Worm (Caenorhabditis elegans) whole organism, L3 larva: ENCODE measurements around the gene C54F6.20.
A peak's percentile ranks its signal among the peaks of the same experiment; 100 is the strongest.
"Not testable (repeated sequence)": the region's sequence is repeated elsewhere in the genome, so short reads cannot be mapped to it uniquely, and the experiment has no call there.

Experiments used
- R02D3.7 ChIP-seq: fragments of 150-350 bp; optimal IDR thresholded peaks from 2 replicates; lab custom pipeline; 2014; ENCODE audit warnings: missing biosample characterization, missing genetic modification characterization
- ZK546.5 ChIP-seq: sonication (generic microtip); optimal IDR thresholded peaks from 2 replicates; lab custom pipeline; 2017; ENCODE audit warnings: missing biosample characterization, missing genetic modification characterization
- aly-2 ChIP-seq: fragments of 150-350 bp; optimal IDR thresholded peaks from 2 replicates; lab custom pipeline; 2014; ENCODE audit warnings: missing biosample characterization, missing genetic modification characterization
- ceh-16 ChIP-seq: sonication (generic microtip); optimal IDR thresholded peaks from 2 replicates; lab custom pipeline; 2017; ENCODE audit warnings: missing biosample characterization, missing genetic modification characterization
- ceh-82 ChIP-seq: fragments of 150-350 bp; optimal IDR thresholded peaks from 2 replicates; lab custom pipeline; 2014; ENCODE audit warnings: missing biosample characterization, missing genetic modification characterization
- ceh-9 ChIP-seq: sonication (generic microtip); optimal IDR thresholded peaks from 2 replicates; lab custom pipeline; 2018; ENCODE audit warnings: missing biosample characterization, missing genetic modification characterization
- egl-27 ChIP-seq: sonication (generic microtip); optimal IDR thresholded peaks from 4 replicates; lab custom pipeline; 2017; ENCODE audit warnings: missing biosample characterization, missing genetic modification reagents, missing genetic modification characterization
- egl-5 ChIP-seq: fragments of 150-350 bp; optimal IDR thresholded peaks from 2 replicates; lab custom pipeline; 2017; ENCODE audit warnings: missing biosample characterization, missing genetic modification reagents, missing genetic modification characterization, inconsistent platforms
- elt-1 ChIP-seq: fragments of 150-350 bp; optimal IDR thresholded peaks from 2 replicates; lab custom pipeline; 2014; ENCODE audit warnings: missing biosample characterization, missing genetic modification characterization
- elt-2 ChIP-seq: sonication (generic microtip); optimal IDR thresholded peaks from 2 replicates; lab custom pipeline; 2016; ENCODE audit warnings: missing genetic modification reagents, mild to moderate bottlenecking, missing genetic modification characterization, missing compliant biosample characterization
- elt-3 ChIP-seq, 3 experiments: fragments of 150-350 bp in 1 of 3; sonication (generic microtip) in 2 of 3; optimal IDR thresholded peaks; 2 replicates in 2 of 3; 4 replicates in 1 of 3; lab custom pipeline; 2014 to 2017; ENCODE audit warnings: missing biosample characterization in 3 of 3, missing genetic modification characterization in 3 of 3
- eor-1 ChIP-seq, 2 experiments: fragments of 150-350 bp; optimal IDR thresholded peaks; 2 replicates each; lab custom pipeline; 2014 to 2018; ENCODE audit warnings: missing biosample characterization in 2 of 2, missing genetic modification characterization in 2 of 2
- fos-1 ChIP-seq: fragments of 150-350 bp; optimal IDR thresholded peaks from 2 replicates; lab custom pipeline; 2014; ENCODE audit warnings: missing biosample characterization, missing genetic modification characterization
- hmg-11 ChIP-seq: sonication (generic microtip); optimal IDR thresholded peaks from 2 replicates; lab custom pipeline; 2016; ENCODE audit warnings: missing genetic modification characterization, missing compliant biosample characterization
- jun-1 ChIP-seq: fragments of 150-350 bp; optimal IDR thresholded peaks from 2 replicates; lab custom pipeline; 2014; ENCODE audit warnings: missing biosample characterization, missing genetic modification reagents, missing genetic modification characterization
- lin-15B ChIP-seq: fragments of 150-350 bp; optimal IDR thresholded peaks from 2 replicates; lab custom pipeline; 2014; ENCODE audit warnings: missing biosample characterization, missing genetic modification characterization
- lin-39 ChIP-seq: fragments of 150-350 bp; optimal IDR thresholded peaks from 2 replicates; lab custom pipeline; 2018; ENCODE audit warnings: missing biosample characterization, missing genetic modification reagents, missing genetic modification characterization
- lsy-12 ChIP-seq: sonication (generic microtip); optimal IDR thresholded peaks from 2 replicates; lab custom pipeline; 2016; ENCODE audit warnings: mild to moderate bottlenecking, missing genetic modification characterization, missing compliant biosample characterization
- mdl-1 ChIP-seq: fragments of 150-350 bp; optimal IDR thresholded peaks from 2 replicates; lab custom pipeline; 2014; ENCODE audit warnings: missing biosample characterization, missing genetic modification characterization
- mml-1 ChIP-seq: fragments of 150-350 bp; sonication (generic microtip); optimal IDR thresholded peaks from 3 replicates; lab custom pipeline; 2014; ENCODE audit warnings: missing biosample characterization, missing genetic modification characterization
- nhr-11 ChIP-seq: fragments of 150-350 bp; optimal IDR thresholded peaks from 2 replicates; lab custom pipeline; 2014; ENCODE audit warnings: missing biosample characterization, missing genetic modification characterization
- nhr-23 ChIP-seq: fragments of 150-350 bp; optimal IDR thresholded peaks from 2 replicates; lab custom pipeline; 2014; ENCODE audit warnings: missing biosample characterization, missing genetic modification reagents, missing genetic modification characterization
- nhr-237 ChIP-seq: fragments of 150-350 bp; optimal IDR thresholded peaks from 2 replicates; lab custom pipeline; 2014; ENCODE audit warnings: missing biosample characterization, missing genetic modification characterization
- nhr-25 ChIP-seq: sonication (generic microtip); optimal IDR thresholded peaks from 2 replicates; lab custom pipeline; 2017; ENCODE audit warnings: missing biosample characterization, missing genetic modification characterization
- nhr-43 ChIP-seq: sonication (generic microtip); optimal IDR thresholded peaks from 2 replicates; lab custom pipeline; 2016; ENCODE audit warnings: mild to moderate bottlenecking, missing genetic modification characterization, missing compliant biosample characterization; ENCODE audit not compliant: poor library complexity, severe bottlenecking
- nhr-76 ChIP-seq: fragments of 150-350 bp; sonication (generic microtip); optimal IDR thresholded peaks from 5 replicates; lab custom pipeline; 2014; ENCODE audit warnings: missing biosample characterization, missing genetic modification characterization
- pqm-1 ChIP-seq: fragments of 150-350 bp; optimal IDR thresholded peaks from 2 replicates; lab custom pipeline; 2017; ENCODE audit warnings: missing biosample characterization, missing genetic modification characterization, inconsistent platforms
- skn-1 ChIP-seq: fragments of 150-350 bp; optimal IDR thresholded peaks from 2 replicates; lab custom pipeline; 2014; ENCODE audit warnings: missing biosample characterization, missing genetic modification characterization
- tbx-2 ChIP-seq: sonication (generic microtip); optimal IDR thresholded peaks from 2 replicates; lab custom pipeline; 2016; ENCODE audit warnings: mild to moderate bottlenecking, missing genetic modification characterization, missing compliant biosample characterization
- unc-39 ChIP-seq: sonication (generic microtip); optimal IDR thresholded peaks from 4 replicates; lab custom pipeline; 2017; ENCODE audit warnings: missing biosample characterization, missing genetic modification characterization
- ztf-4 ChIP-seq: fragments of 150-350 bp; optimal IDR thresholded peaks from 2 replicates; lab custom pipeline; 2014; ENCODE audit warnings: missing biosample characterization, missing genetic modification characterization

The C54F6.20 gene

DNA sequence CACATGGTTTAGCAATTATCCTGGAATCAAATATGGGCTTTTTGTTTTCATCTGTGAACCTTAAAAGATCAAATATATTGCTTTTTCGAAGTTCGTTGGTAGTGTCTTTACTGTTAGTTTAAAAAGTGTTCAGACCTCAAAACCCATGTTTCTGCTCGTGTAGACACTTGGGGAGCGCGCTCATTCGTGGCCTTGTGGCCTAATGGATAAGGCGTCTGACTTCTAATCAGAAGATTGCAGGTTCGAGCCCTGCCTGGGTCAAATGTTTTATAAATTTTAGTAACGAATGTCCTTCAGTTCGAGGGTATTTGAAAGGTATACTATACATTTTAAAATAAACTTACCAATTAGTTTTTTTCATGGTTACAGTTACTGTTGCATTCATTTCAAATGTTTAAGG, 18.3 kb upstream of the C54F6.20 start:
- TF ChIP-seq elt-3 (tag; optimal IDR thresholded peaks at IDR 0.05; lab: Kevin White, UChicago), result no peak
- peak; percentile 23 for TF ChIP-seq elt-2 (tag; lab: Kevin White, UChicago)
- TF ChIP-seq nhr-11 (tag; lab: Kevin White, UChicago), result no peak
- peak; percentile 25 for TF ChIP-seq nhr-43
- TF ChIP-seq hmg-11, result no peak
- no peak for TF ChIP-seq nhr-25
- TF ChIP-seq ztf-4 (tag; lab: Kevin White, UChicago), result no peak
- no peak for TF ChIP-seq unc-39 (tag; lab: Kevin White, UChicago)

ce11 chrV:7508566-7509044, 15.9 kb upstream of the C54F6.20 start, which contains the start of the genes str-31 and nhr-172:
Gene str-31 (minus strand): TSS chrV:7508666.
Gene nhr-172 (plus strand): TSS chrV:7508994.
- TF ChIP-seq nhr-23, result peak; percentile 56
- no peak for TF ChIP-seq R02D3.7 (tag; lab: Kevin White, UChicago)
- TF ChIP-seq lsy-12 (tag; lab: Kevin White, UChicago), result no peak

- TF ChIP-seq hmg-11; ZK546.5 (tag; lab: Kevin White, UChicago); elt-1 (tag; lab: Kevin White, UChicago): not testable (repeated sequence)
Measured at ce11 chrV:7511465-7511864, 13.1 kb upstream of the C54F6.20 start, which contains the start of gene nhr-171. Gene nhr-171 (plus strand): TSS chrV:7511765.

DNA sequence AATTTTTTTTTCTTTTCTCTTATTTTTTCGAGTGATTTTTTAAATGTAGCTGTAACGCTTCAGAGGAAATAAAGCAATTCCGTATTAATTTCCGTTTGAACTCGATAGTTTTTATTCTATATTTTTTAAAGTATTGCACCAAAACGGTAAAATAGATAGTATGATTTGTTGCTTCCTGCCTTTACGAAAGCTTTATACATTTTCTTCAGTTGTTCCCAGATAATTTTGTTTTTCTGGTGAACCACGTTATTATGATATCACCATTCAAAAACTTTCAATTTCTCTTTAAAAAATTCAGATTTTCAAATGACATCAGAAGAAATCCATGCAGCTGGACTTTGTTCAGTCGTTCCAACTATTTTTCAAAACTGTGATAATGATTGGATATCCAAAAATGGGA, 9.6 kb upstream of the C54F6.20 start, which contains the start of gene srb-18:
Gene srb-18 (plus strand): TSS at position 301 of the 400 bp plus-strand sequence.
- TF ChIP-seq egl-5 (no peak), R02D3.7 (tag; lab: Kevin White, UChicago) (no peak), mdl-1 (tag; lab: Kevin White, UChicago) (no peak), ceh-16 (tag; lab: Kevin White, UChicago) (no peak), ztf-4 (tag; lab: Kevin White, UChicago) (no peak), lin-39 (tag; lab: Kevin White, UChicago) (no peak), skn-1 (tag; lab: Kevin White, UChicago) (no peak), ZK546.5 (tag; lab: Kevin White, UChicago) (no peak)
- TF ChIP-seq, all 47 proteins: peak for 0

DNA sequence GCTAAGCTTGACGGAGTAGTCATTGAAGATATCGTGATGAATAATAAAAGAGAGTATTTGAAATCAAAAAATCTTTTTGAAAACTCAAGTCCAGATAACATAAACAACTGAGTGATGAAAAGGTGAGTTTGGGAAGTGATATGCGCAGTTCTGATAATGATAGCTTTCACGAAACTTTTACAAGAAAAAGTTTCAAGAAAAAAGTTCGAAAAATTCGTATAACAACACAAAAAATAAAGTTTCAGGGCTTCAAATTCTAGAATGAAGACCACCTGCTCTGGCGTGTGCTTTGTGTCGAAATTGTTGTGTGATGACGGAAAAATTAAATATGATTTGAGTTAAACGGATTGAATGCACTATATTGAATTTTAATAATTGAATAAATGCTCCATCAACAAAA, 4.5 kb upstream of the C54F6.20 start, which contains the start of gene srb-19:
Gene srb-19 (minus strand): TSS at position 101 of the 400 bp plus-strand sequence.
- TF ChIP-seq nhr-23 (no peak), lin-15B (tag; lab: Kevin White, UChicago) (no peak), egl-27 (tag; lab: Kevin White, UChicago) (no peak), nhr-11 (tag; lab: Kevin White, UChicago) (no peak), jun-1 (tag; lab: Kevin White, UChicago) (no peak), ceh-9 (tag; lab: Kevin White, UChicago) (no peak), skn-1 (tag; lab: Kevin White, UChicago) (no peak), aly-2 (tag; lab: Kevin White, UChicago) (no peak), nhr-43 (no peak), egl-5 (no peak), elt-2 (tag; lab: Kevin White, UChicago) (no peak), ceh-82 (tag; lab: Kevin White, UChicago) (no peak)

- peak; percentile 75 for TF ChIP-seq elt-2 (tag; lab: Kevin White, UChicago)
- TF ChIP-seq ZK546.5 (tag; lab: Kevin White, UChicago), result no peak
- peak; percentile 89 for TF ChIP-seq pqm-1
- TF ChIP-seq, all 47 proteins: peak for 2
Measured at ce11 chrV:7521304-7521703, 3.2 kb upstream of the C54F6.20 start.

DNA sequence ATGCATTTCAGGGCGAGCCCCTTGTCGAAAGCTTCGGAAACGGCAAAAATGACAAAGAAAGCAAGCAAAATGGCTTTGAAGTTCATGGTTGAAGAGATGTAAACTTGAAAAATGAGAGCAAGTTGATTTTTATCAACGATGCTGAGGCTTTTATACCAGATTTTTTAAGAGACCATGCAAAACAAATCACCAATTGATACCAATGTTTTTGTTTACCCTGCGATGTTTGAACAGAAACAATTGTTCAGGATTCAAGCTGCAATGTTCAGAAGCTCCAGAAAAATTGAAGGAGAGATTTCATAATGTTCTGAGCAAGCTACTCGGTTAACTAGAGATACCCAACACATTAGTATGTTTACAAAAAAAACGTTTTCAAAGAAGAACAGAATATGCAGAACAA, 2.3 kb upstream of the C54F6.20 start, which contains the start of gene C54F6.15:
Gene C54F6.15 (minus strand): TSS at position 101 of the 400 bp plus-strand sequence.
- TF ChIP-seq nhr-237 (no peak), mml-1 (tag; lab: Kevin White, UChicago) (no peak), ceh-82 (tag; lab: Kevin White, UChicago) (no peak), mdl-1 (tag; lab: Kevin White, UChicago) (no peak), R02D3.7 (tag; lab: Kevin White, UChicago) (no peak), fos-1 (tag; lab: Kevin White, UChicago) (no peak), lin-15B (tag; lab: Kevin White, UChicago) (no peak), tbx-2 (tag; lab: Kevin White, UChicago) (no peak), nhr-76 (tag; lab: Kevin White, UChicago) (no peak), pqm-1 (no peak), elt-1 (tag; lab: Kevin White, UChicago) (no peak), eor-1 (tag; optimal IDR thresholded peaks at IDR 0.05; lab: Kevin White, UChicago) (no peak)
- TF ChIP-seq, all 47 proteins: peak for 0
